Worm (Caenorhabditis elegans) whole organism, L4 larva: Measurements from ENCODE around the gene E02H9.7.
"Not testable (repeated sequence)": the region's sequence is repeated elsewhere in the genome, so short reads cannot be mapped to it uniquely, and the experiment has no call there.

Source experiments
- F10B5.3 ChIP-seq: sonication (generic microtip); optimal IDR thresholded peaks from 2 replicates; lab custom pipeline; 2016; ENCODE audit warnings: mild to moderate bottlenecking, missing genetic modification characterization, missing compliant biosample characterization
- F26F4.8 ChIP-seq: fragments of 200-800 bp; sonication (Bioruptor generic); conservative IDR thresholded peaks from 2 replicates; pipeline ENCODE4 v1.3.6; 2022; ENCODE audit warnings: missing genetic modification characterization, missing compliant biosample characterization
- T26A8.4 ChIP-seq: fragments of 200-800 bp; sonication (Bioruptor generic); IDR thresholded peaks from 2 replicates; pipeline ENCODE4 v1.3.6; 2022; ENCODE audit warnings: missing genetic modification characterization, missing compliant biosample characterization
- Y105C5A.15 ChIP-seq: fragments of 200-800 bp; sonication (Bioruptor generic); IDR thresholded peaks from 2 replicates; pipeline ENCODE4 v1.3.6; 2022; ENCODE audit warnings: missing genetic modification characterization, missing compliant biosample characterization
- Y48G9A.11 ChIP-seq: fragments of 200-800 bp; sonication (Bioruptor generic); IDR thresholded peaks from 2 replicates; pipeline ENCODE4 v1.3.6; 2022; ENCODE audit warnings: missing genetic modification reagents, missing genetic modification characterization, missing compliant biosample characterization
- Y75B8A.6 ChIP-seq: fragments of 200-800 bp; sonication (Bioruptor generic); IDR thresholded peaks from 2 replicates; pipeline ENCODE4 v1.3.6; 2022; ENCODE audit warnings: missing genetic modification reagents, missing genetic modification characterization, missing compliant biosample characterization
- ZK337.2 ChIP-seq: fragments of 200-800 bp; sonication (Bioruptor generic); IDR thresholded peaks from 2 replicates; pipeline ENCODE4 v1.3.6; 2022; ENCODE audit warnings: missing genetic modification reagents, missing genetic modification characterization, missing compliant biosample characterization
- aha-1 ChIP-seq: fragments of 150-350 bp; peaks from one replicate; lab custom pipeline; 2014; ENCODE audit warnings: missing biosample characterization, missing genetic modification characterization
- ceh-82 ChIP-seq: sonication (generic microtip); optimal IDR thresholded peaks from 2 replicates; lab custom pipeline; 2017; ENCODE audit warnings: missing biosample characterization, missing genetic modification characterization
- dmd-8 ChIP-seq: fragments of 200-800 bp; sonication (Bioruptor generic); IDR thresholded peaks from 2 replicates; pipeline ENCODE4 v1.3.6; 2022; ENCODE audit warnings: missing genetic modification characterization, missing compliant biosample characterization
- dpl-1 ChIP-seq: fragments of 150-350 bp; optimal IDR thresholded peaks from 2 replicates; lab custom pipeline; 2014; ENCODE audit warnings: missing biosample characterization, missing genetic modification reagents, missing genetic modification characterization
- egl-27 ChIP-seq: sonication (generic microtip); optimal IDR thresholded peaks from 3 replicates; lab custom pipeline; 2017; ENCODE audit warnings: missing biosample characterization, missing genetic modification reagents, missing genetic modification characterization
- egl-43 ChIP-seq: fragments of 200-800 bp; sonication (Bioruptor generic); IDR thresholded peaks from 2 replicates; pipeline ENCODE4 v1.3.6; 2022; ENCODE audit warnings: missing genetic modification reagents, missing genetic modification characterization, missing compliant biosample characterization
- hmg-1.1 ChIP-seq: fragments of 200-800 bp; sonication (Bioruptor generic); IDR thresholded peaks from 2 replicates; pipeline ENCODE4 v1.3.6; 2022; ENCODE audit warnings: missing genetic modification reagents, missing genetic modification characterization, missing compliant biosample characterization
- lim-7 ChIP-seq: fragments of 200-800 bp; sonication (Bioruptor generic); IDR thresholded peaks from 2 replicates; pipeline ENCODE4 v1.3.6; 2022; ENCODE audit warnings: missing genetic modification characterization, missing compliant biosample characterization
- lin-38 ChIP-seq: fragments of 200-800 bp; sonication (Bioruptor generic); IDR thresholded peaks from 2 replicates; pipeline ENCODE4 v1.3.6; 2022; ENCODE audit warnings: missing genetic modification reagents, missing genetic modification characterization, missing compliant biosample characterization
- lsy-2 ChIP-seq, 2 experiments: fragments of 150-350 bp in 1 of 2; sonication (generic microtip) in 1 of 2; optimal IDR thresholded peaks; 2 replicates each; lab custom pipeline; 2014 to 2017; ENCODE audit warnings: missing biosample characterization in 2 of 2, missing genetic modification characterization in 2 of 2
- madf-5 ChIP-seq, 2 experiments: fragments of 200-800 bp; sonication (Bioruptor generic); IDR thresholded peaks; 2 replicates each; pipeline ENCODE4 v1.3.6; 2022; ENCODE audit warnings: missing compliant biosample characterization in 2 of 2, missing genetic modification characterization in 2 of 2
- mdl-1 ChIP-seq, 2 experiments: fragments of 150-350 bp in 1 of 2; sonication (generic microtip) in 1 of 2; optimal IDR thresholded peaks; 2 replicates each; lab custom pipeline; 2014 to 2017; ENCODE audit warnings: missing biosample characterization in 2 of 2, missing genetic modification characterization in 2 of 2
- mdt-29 ChIP-seq: fragments of 200-800 bp; sonication (Bioruptor generic); IDR thresholded peaks from 2 replicates; pipeline ENCODE4 v1.3.6; 2022; ENCODE audit warnings: missing genetic modification reagents, missing genetic modification characterization, missing compliant biosample characterization
- mes-2 ChIP-seq: sonication (generic microtip); optimal IDR thresholded peaks from 2 replicates; lab custom pipeline; 2016; ENCODE audit warnings: missing genotype, mild to moderate bottlenecking, missing genetic modification characterization, missing compliant biosample characterization; ENCODE audit not compliant: poor library complexity, severe bottlenecking
- nhr-25 ChIP-seq: sonication (generic microtip); optimal IDR thresholded peaks from 2 replicates; lab custom pipeline; 2017; ENCODE audit warnings: missing genetic modification characterization, mild to moderate bottlenecking, missing compliant biosample characterization, antibody characterized with exemption, moderate library complexity, borderline replicate concordance; ENCODE audit not compliant: insufficient read depth
- nhr-28 ChIP-seq: fragments of 150-350 bp; optimal IDR thresholded peaks from 2 replicates; lab custom pipeline; 2014; ENCODE audit warnings: missing biosample characterization, missing genetic modification characterization
- pha-4 ChIP-seq, 2 experiments: fragments of 150-350 bp in 1 of 2; fragments of 200-800 bp in 1 of 2; sonication (Bioruptor generic) in 1 of 2; IDR thresholded peaks in 1 of 2; optimal IDR thresholded peaks in 1 of 2; 2 replicates each; pipeline versions ENCODE4 v1.3.6 to Lab custom; 2014 to 2022; ENCODE audit warnings: missing genetic modification characterization in 2 of 2, missing genetic modification reagents in 2 of 2, missing biosample characterization in 1 of 2, missing compliant biosample characterization in 1 of 2
- pqm-1 ChIP-seq: sonication (generic microtip); optimal IDR thresholded peaks from 2 replicates; lab custom pipeline; 2017; ENCODE audit warnings: missing biosample characterization, missing genetic modification characterization
- saeg-2 ChIP-seq: fragments of 200-800 bp; sonication (Bioruptor generic); IDR thresholded peaks from 2 replicates; pipeline ENCODE4 v1.3.6; 2022; ENCODE audit warnings: missing genetic modification reagents, missing genetic modification characterization, missing compliant biosample characterization
- sdz-12 ChIP-seq: fragments of 200-800 bp; sonication (Bioruptor generic); optimal IDR thresholded peaks from 2 replicates; lab custom pipeline; 2018; ENCODE audit warnings: mild to moderate bottlenecking, missing genetic modification characterization, missing compliant biosample characterization
- snpc-1.2 ChIP-seq: fragments of 200-800 bp; sonication (Bioruptor generic); IDR thresholded peaks from 2 replicates; pipeline ENCODE4 v1.3.6; 2022; ENCODE audit warnings: missing genetic modification reagents, missing genetic modification characterization, missing compliant biosample characterization
- tra-1 ChIP-seq: fragments of 200-800 bp; sonication (Bioruptor generic); IDR thresholded peaks from 2 replicates; pipeline ENCODE4 v1.3.6; 2022; ENCODE audit warnings: missing genetic modification reagents, missing genetic modification characterization, missing compliant biosample characterization
- unc-62 ChIP-seq, 3 experiments: fragments of 150-350 bp in 1 of 3; sonication (generic microtip); optimal IDR thresholded peaks in 2 of 3; peaks in 1 of 3; 1 replicate in 1 of 3; 2 replicates in 2 of 3; lab custom pipeline; 2014 to 2017; ENCODE audit warnings: missing biosample characterization in 3 of 3, missing genetic modification characterization in 3 of 3, missing genetic modification reagents in 3 of 3, missing genotype in 1 of 3
- vab-7 ChIP-seq: fragments of 200-800 bp; sonication (Bioruptor generic); IDR thresholded peaks from 2 replicates; pipeline ENCODE4 v1.3.6; 2022; ENCODE audit warnings: missing genetic modification reagents, missing genetic modification characterization, missing compliant biosample characterization
- zip-2 ChIP-seq: fragments of 150-350 bp; optimal IDR thresholded peaks from 2 replicates; lab custom pipeline; 2014; ENCODE audit warnings: missing biosample characterization, missing genetic modification characterization
- ztf-7 ChIP-seq: fragments of 150-350 bp; optimal IDR thresholded peaks from 2 replicates; lab custom pipeline; 2014; ENCODE audit warnings: missing biosample characterization, missing genetic modification characterization

Gene E02H9.7

ce11 chrIII:2445574-2446259 lies at the start of gene E02H9.7, which contains the start of gene klo-2:
Gene E02H9.7 (minus strand): TSS chrIII:2445674.
Gene klo-2 (plus strand): TSS chrIII:2446209.
- TF ChIP-seq saeg-2 (GFP tag; lab: Robert Waterston, UW) (no peak), nhr-28 (peak; percentile 0), madf-5 (GFP tag; IDR thresholded peaks at IDR 0.05; lab: Robert Waterston, UW) (no peak), ceh-82 (no peak), lim-7 (GFP tag; lab: Robert Waterston, UW) (no peak), pqm-1 (tag; lab: Kevin White, UChicago) (peak; percentile 15), ZK337.2 (GFP tag; lab: Robert Waterston, UW) (no peak)
- TF ChIP-seq, all 104 proteins: peak for 2

ce11 chrIII:2494717-2495116 lies 49.2 kb upstream of the E02H9.7 start:
- TF ChIP-seq hmg-1.1 (GFP tag; lab: Robert Waterston, UW) = peak; percentile 55; the same call in 1 of the 2 replicates
- peak; percentile 81; the same call in 1 of the 2 replicates for TF ChIP-seq egl-43 (GFP tag; lab: Robert Waterston, UW)
- 0 out of 2 replicates have a peak, but pooled peaks have one; percentile 27 for TF ChIP-seq Y105C5A.15 (GFP tag; lab: Robert Waterston, UW)
- 0 out of 2 replicates have a peak, but pooled peaks have one; percentile 14 for TF ChIP-seq tra-1 (GFP tag; lab: Robert Waterston, UW)
- TF ChIP-seq vab-7 = peak; percentile 53; the same call in 1 of the 2 replicates
- 0 out of 4 replicates have a peak, but pooled peaks of 1 of the 2 experiments have one; percentile 8 for TF ChIP-seq madf-5 (GFP tag; IDR thresholded peaks at IDR 0.05; lab: Robert Waterston, UW)
- peak; percentile 75 for TF ChIP-seq lin-38
- TF ChIP-seq F26F4.8 (GFP tag; lab: Robert Waterston, UW) = peak; percentile 84
- TF ChIP-seq lim-7 (GFP tag; lab: Robert Waterston, UW) = peak; percentile 85
- TF ChIP-seq pha-4 (GFP tag; IDR thresholded peaks at IDR 0.05; lab: Robert Waterston, UW) = peak; percentile 80; the same call in 1 of the 2 replicates
- TF ChIP-seq pha-4 (tag; optimal IDR thresholded peaks at IDR 0.05; lab: Kevin White, UChicago) = not testable (repeated sequence)
- 0 out of 2 replicates have a peak, but pooled peaks have one; percentile 53 for TF ChIP-seq T26A8.4 (GFP tag; lab: Robert Waterston, UW)
- TF ChIP-seq dmd-8 (GFP tag; lab: Robert Waterston, UW) = 0 out of 2 replicates have a peak, but pooled peaks have one; percentile 70
- 0 out of 2 replicates have a peak, but pooled peaks have one; percentile 39 for TF ChIP-seq mdt-29 (GFP tag; lab: Robert Waterston, UW)
- peak; percentile 77 for TF ChIP-seq snpc-1.2 (GFP tag; lab: Robert Waterston, UW)
- 0 out of 2 replicates have a peak, but pooled peaks have one; percentile 37 for TF ChIP-seq Y48G9A.11 (GFP tag; lab: Robert Waterston, UW)

DNA sequence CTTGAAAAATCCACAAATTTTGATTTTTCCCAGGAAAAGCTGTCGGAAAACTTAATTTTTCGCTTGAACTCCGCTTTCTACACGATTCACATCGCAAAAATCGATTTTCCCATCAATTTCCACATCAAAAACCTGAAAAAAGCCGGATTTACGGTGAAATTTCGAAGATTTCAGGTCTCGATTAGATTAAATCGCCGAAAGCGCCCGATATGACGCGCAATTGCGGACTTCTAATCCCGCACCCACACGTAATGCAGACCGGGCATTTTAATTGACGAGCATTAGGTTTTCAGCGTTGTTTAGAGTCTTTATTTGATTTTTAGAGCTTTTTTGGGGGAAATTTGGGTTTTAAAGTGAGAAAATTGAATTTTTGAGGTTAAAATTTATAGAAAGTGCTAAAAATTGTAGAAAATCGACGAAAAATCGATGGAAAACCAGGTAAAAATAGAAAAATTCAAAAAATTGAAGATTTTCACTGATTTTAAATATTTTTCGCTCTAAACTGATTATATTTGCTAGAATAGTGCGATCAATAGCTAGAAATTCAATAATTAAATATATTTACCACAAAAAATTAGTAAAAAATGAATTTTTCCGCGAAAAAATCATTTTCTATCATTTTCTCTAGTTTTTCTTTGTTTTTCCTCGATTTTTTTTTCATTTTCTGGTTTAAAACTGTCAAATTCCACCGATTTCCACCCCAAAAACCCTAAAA lies 41.7 kb upstream of the E02H9.7 start, which contains the start of gene Y54F10AL.1:
TSS of gene Y54F10AL.1 (plus strand) at position 665 of the 715 bp plus-strand sequence.
- TF ChIP-seq Y75B8A.6 (GFP tag; lab: Robert Waterston, UW) (no peak), mdl-1 (tag; optimal IDR thresholded peaks at IDR 0.05; lab: Kevin White, UChicago) (no peak), unc-62 (GFP tag; optimal IDR thresholded peaks at IDR 0.05 in 1 of 2; lab: Kevin White, UChicago) (no peak), unc-62 (tag; optimal IDR thresholded peaks at IDR 0.05; lab: Kevin White, UChicago) (no peak), pha-4 (GFP tag; IDR thresholded peaks at IDR 0.05; lab: Robert Waterston, UW) (no peak), pha-4 (tag; optimal IDR thresholded peaks at IDR 0.05; lab: Kevin White, UChicago) (no peak), nhr-25 (tag; lab: Kevin White, UChicago) (no peak), mes-2 (tag; lab: Kevin White, UChicago) (peak; percentile 46), F10B5.3 (tag; lab: Kevin White, UChicago) (no peak), ztf-7 (tag; lab: Kevin White, UChicago) (no peak), zip-2 (tag; lab: Kevin White, UChicago) (no peak), aha-1 (tag; lab: Kevin White, UChicago) (peak; percentile 88), dpl-1 (GFP tag; lab: Kevin White, UChicago) (peak; percentile 24), egl-27 (tag; lab: Kevin White, UChicago) (no peak), lin-38 (peak; percentile 36), sdz-12 (GFP tag; lab: Kevin White, UChicago) (no peak), lsy-2 (tag; optimal IDR thresholded peaks at IDR 0.05; lab: Kevin White, UChicago) (peak in 1 of 2 experiments; percentile 40)
- TF ChIP-seq, all 104 proteins: peak for 5
